Worm (Caenorhabditis elegans): ENCODE data around the gene mtl-2.

DNA sequence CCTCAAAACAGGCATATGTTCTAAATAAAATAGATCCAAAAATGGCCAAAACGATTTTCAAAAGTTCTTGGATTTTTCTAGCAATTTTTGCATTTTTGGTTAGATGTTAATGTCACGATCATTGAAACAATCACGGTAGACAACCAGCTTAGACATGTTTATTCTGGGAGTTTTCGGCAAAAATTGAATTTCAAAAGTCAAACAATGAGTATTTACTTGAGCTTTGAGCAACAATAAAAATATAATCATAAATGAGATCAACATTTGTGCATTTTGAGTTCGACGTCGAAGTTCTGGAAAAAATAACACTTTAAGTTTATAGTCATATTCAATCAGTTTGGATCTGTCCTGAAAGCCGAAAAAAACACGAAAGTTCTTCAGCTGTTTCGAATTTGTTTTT lies 7.7 kb upstream of the mtl-2 start, which contains the start of gene T08G5.2:
- TF ChIP-seq scrt-1 (GFP tag; IDR thresholded peaks at IDR 0.05) = no peak
- no peak for TF ChIP-seq ama-1 (optimal IDR thresholded peaks at IDR 0.05)
- no peak for TF ChIP-seq F13C5.2 (tag; optimal IDR thresholded peaks at IDR 0.05)

Data from whole organism, early embryonic.